Worm (Caenorhabditis elegans) whole organism, L1 larva: ENCODE data around the gene Y32B12B.1.

Source experiments
- ama-1 ChIP-seq: fragments of 150-350 bp; optimal IDR thresholded peaks from 2 replicates; lab custom pipeline; 2014
- elt-3 ChIP-seq, 6 experiments: fragments of 150-350 bp in 1 of 6; sonication (generic microtip); optimal IDR thresholded peaks; 2 replicates each; lab custom pipeline; 2017 to 2018; ENCODE audit warnings: missing biosample characterization in 6 of 6, missing genetic modification characterization in 6 of 6, inconsistent platforms in 1 of 6
- mdl-1 ChIP-seq, 2 experiments: fragments of 150-350 bp; optimal IDR thresholded peaks; 2 replicates each; lab custom pipeline; 2014 to 2017; ENCODE audit warnings: missing biosample characterization in 2 of 2, missing genetic modification characterization in 2 of 2, inconsistent platforms in 1 of 2
- nhr-11 ChIP-seq: fragments of 150-350 bp; optimal IDR thresholded peaks from 2 replicates; lab custom pipeline; 2014; ENCODE audit warnings: missing biosample characterization, missing genetic modification characterization
- zag-1 ChIP-seq: fragments of 150-350 bp; optimal IDR thresholded peaks from 2 replicates; lab custom pipeline; 2014; ENCODE audit warnings: missing biosample characterization, missing genetic modification characterization

DNA sequence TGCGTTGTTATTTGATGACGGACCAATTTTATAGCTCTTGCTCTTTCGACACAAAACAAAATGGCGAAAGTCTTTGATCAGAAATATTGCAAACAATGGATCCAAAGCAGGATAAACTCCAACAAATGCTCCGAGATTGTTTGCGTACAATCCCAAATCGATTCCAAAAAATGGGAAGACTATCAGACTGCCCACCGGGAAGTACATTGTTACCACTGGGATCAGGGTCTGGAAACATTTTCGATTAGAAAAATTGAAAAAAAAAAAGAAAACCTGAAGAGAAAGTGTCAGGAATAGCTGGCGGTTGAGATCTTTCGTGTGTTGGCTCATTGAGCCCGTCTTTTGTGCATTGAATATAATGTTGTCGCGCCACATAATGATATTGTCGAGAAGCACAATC, 44.3 kb downstream of the Y32B12B.1 start:
- TF ChIP-seq mdl-1 (tag; optimal IDR thresholded peaks at IDR 0.05; lab: Kevin White, UChicago): no peak
- TF ChIP-seq ama-1 (lab: Kevin White, UChicago): no peak
- TF ChIP-seq nhr-11: no peak
- no peak for TF ChIP-seq zag-1 (tag; lab: Kevin White, UChicago)
- no peak for TF ChIP-seq elt-3 (tag; optimal IDR thresholded peaks at IDR 0.05; lab: Kevin White, UChicago)
